Worm (Caenorhabditis elegans): ENCODE measurements around the gene hst-2.

DNA sequence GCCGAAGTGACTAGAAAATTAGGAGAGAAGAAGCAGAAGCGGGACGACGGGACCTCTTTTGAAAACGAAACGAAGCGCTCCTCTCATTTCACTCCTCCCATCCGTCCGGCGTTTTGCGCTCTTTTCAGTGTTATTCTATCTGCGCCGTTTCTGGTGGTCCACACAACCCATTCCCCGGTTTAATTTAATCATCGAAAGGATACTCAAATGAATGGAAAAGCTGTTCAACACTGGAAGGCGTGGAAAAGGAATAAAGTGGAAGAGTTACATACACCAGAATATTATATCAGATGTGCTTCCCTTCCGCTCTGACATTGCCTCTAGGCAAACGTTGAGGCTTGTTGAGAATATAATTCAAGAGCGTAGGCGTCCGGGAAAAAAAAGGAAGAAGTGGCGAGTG, 38.1 kb upstream of the hst-2 start:
- no peak for TF ChIP-seq nhr-28 (tag; optimal IDR thresholded peaks at IDR 0.05)
- TF ChIP-seq nhr-237 (tag; optimal IDR thresholded peaks at IDR 0.05): no peak
- no peak for TF ChIP-seq bed-3 (GFP tag; optimal IDR thresholded peaks at IDR 0.05)
- no peak for TF ChIP-seq lin-32 (GFP tag; optimal IDR thresholded peaks at IDR 0.05)
- no peak for TF ChIP-seq unc-62 (GFP tag; optimal IDR thresholded peaks at IDR 0.05)
- no peak for TF ChIP-seq snpc-4 (tag; optimal IDR thresholded peaks at IDR 0.05)
- no peak for TF ChIP-seq lsy-2 (tag; optimal IDR thresholded peaks at IDR 0.05)
- no peak for TF ChIP-seq tbx-8 (GFP tag; optimal IDR thresholded peaks at IDR 0.05)
- TF ChIP-seq lin-13 (tag; optimal IDR thresholded peaks at IDR 0.05): no peak
- TF ChIP-seq zip-8 (tag; optimal IDR thresholded peaks at IDR 0.05): no peak
- TF ChIP-seq ztf-11 (tag; optimal IDR thresholded peaks at IDR 0.05): no peak

Data from whole organism, mixed stage, embryonic.